Fruit fly (Drosophila melanogaster): ENCODE measurements around the gene Tim17a2.

- TF ChIP-seq Eip75B (GFP tag; optimal IDR thresholded peaks at IDR 0.05) (no peak), Blimp-1 (GFP tag; optimal IDR thresholded peaks at IDR 0.05) (no peak)
Observed at dm6 chr3R:5261996-5262535, 426 bp downstream of the Tim17a2 start.
